Worm (Caenorhabditis elegans) whole organism, L1 larva: ENCODE measurements around the gene F43E12.1.

Experiments used
- C04F5.9 ChIP-seq: sonication (generic microtip); optimal IDR thresholded peaks from 2 replicates; lab custom pipeline; 2016; ENCODE audit warnings: missing genetic modification characterization, missing compliant biosample characterization
- C16A3.4 ChIP-seq: fragments of 150-350 bp; optimal IDR thresholded peaks from 2 replicates; lab custom pipeline; 2014; ENCODE audit warnings: missing biosample characterization, missing genetic modification characterization
- C34B4.2 ChIP-seq: sonication (generic microtip); optimal IDR thresholded peaks from 2 replicates; lab custom pipeline; 2017; ENCODE audit warnings: mild to moderate bottlenecking, missing genetic modification characterization, missing compliant biosample characterization
- aly-2 ChIP-seq: fragments of 150-350 bp; optimal IDR thresholded peaks from 2 replicates; lab custom pipeline; 2014; ENCODE audit warnings: missing biosample characterization, missing genetic modification characterization
- ama-1 ChIP-seq: fragments of 150-350 bp; optimal IDR thresholded peaks from 2 replicates; lab custom pipeline; 2014
- ceh-82 ChIP-seq, 3 experiments: fragments of 150-350 bp in 1 of 3; sonication (generic microtip) in 2 of 3; optimal IDR thresholded peaks; 2 replicates each; lab custom pipeline; 2014 to 2017; ENCODE audit warnings: missing biosample characterization in 3 of 3, missing genetic modification characterization in 3 of 3
- efl-1 ChIP-seq, 4 experiments: fragments of 150-350 bp; optimal IDR thresholded peaks in 3 of 4; peaks in 1 of 4; 1 replicate in 1 of 4; 2 replicates in 3 of 4; lab custom pipeline; 2014; ENCODE audit warnings: missing biosample characterization in 2 of 4, missing genetic modification characterization in 2 of 4, missing genetic modification reagents in 2 of 4
- efl-3 ChIP-seq: fragments of 200-800 bp; sonication (Bioruptor generic); optimal IDR thresholded peaks from 2 replicates; lab custom pipeline; 2018; ENCODE audit warnings: mild to moderate bottlenecking, missing genetic modification characterization, missing compliant biosample characterization
- egl-13 ChIP-seq: sonication (generic microtip); optimal IDR thresholded peaks from 2 replicates; lab custom pipeline; 2016; ENCODE audit warnings: missing genotype, missing genetic modification reagents, missing genetic modification characterization, missing compliant biosample characterization
- egl-27 ChIP-seq, 2 experiments: fragments of 150-350 bp in 1 of 2; sonication (generic microtip); optimal IDR thresholded peaks; 3 replicates each; lab custom pipeline; 2017 to 2018; ENCODE audit warnings: missing biosample characterization in 2 of 2, missing genetic modification characterization in 2 of 2, missing genetic modification reagents in 2 of 2
- elt-3 ChIP-seq, 6 experiments: fragments of 150-350 bp in 1 of 6; sonication (generic microtip); optimal IDR thresholded peaks; 2 replicates each; lab custom pipeline; 2017 to 2018; ENCODE audit warnings: missing biosample characterization in 6 of 6, missing genetic modification characterization in 6 of 6, inconsistent platforms in 1 of 6
- ets-5 ChIP-seq: fragments of 200-800 bp; sonication (Bioruptor generic); IDR thresholded peaks from 2 replicates; pipeline ENCODE4 v1.3.6; 2022; ENCODE audit warnings: missing genetic modification characterization, missing compliant biosample characterization
- fkh-10 ChIP-seq: sonication (generic microtip); optimal IDR thresholded peaks from 2 replicates; lab custom pipeline; 2017; ENCODE audit warnings: missing biosample characterization, missing genetic modification reagents, missing genetic modification characterization
- fkh-8 ChIP-seq: sonication (generic microtip); optimal IDR thresholded peaks from 2 replicates; lab custom pipeline; 2016; ENCODE audit warnings: mild to moderate bottlenecking, missing genetic modification characterization, missing compliant biosample characterization
- fos-1 ChIP-seq: fragments of 150-350 bp; optimal IDR thresholded peaks from 2 replicates; lab custom pipeline; 2014; ENCODE audit warnings: missing biosample characterization, missing genetic modification characterization
- grh-1 ChIP-seq: fragments of 200-800 bp; sonication (Bioruptor generic); IDR thresholded peaks from 2 replicates; pipeline ENCODE4 v1.3.6; 2022; ENCODE audit warnings: missing genetic modification reagents, missing genetic modification characterization, missing compliant biosample characterization
- hpl-2 ChIP-seq: fragments of 150-350 bp; optimal IDR thresholded peaks from 2 replicates; lab custom pipeline; 2014; ENCODE audit warnings: missing biosample characterization, missing genetic modification reagents, missing genetic modification characterization
- irx-1 ChIP-seq: sonication (generic microtip); optimal IDR thresholded peaks from 2 replicates; lab custom pipeline; 2016; ENCODE audit warnings: missing genetic modification characterization, missing compliant biosample characterization
- isw-1 ChIP-seq: fragments of 200-800 bp; sonication (Bioruptor generic); IDR thresholded peaks from 2 replicates; pipeline ENCODE4 v1.3.6; 2022; ENCODE audit warnings: missing genetic modification characterization, missing compliant biosample characterization
- jun-1 ChIP-seq: fragments of 150-350 bp; optimal IDR thresholded peaks from 2 replicates; lab custom pipeline; 2014; ENCODE audit warnings: missing biosample characterization, missing genetic modification reagents, missing genetic modification characterization
- lin-35 ChIP-seq, 2 experiments: fragments of 150-350 bp; optimal IDR thresholded peaks; 2 replicates each; lab custom pipeline; 2014; ENCODE audit warnings: missing biosample characterization in 2 of 2, missing genetic modification characterization in 2 of 2, missing genetic modification reagents in 2 of 2
- lir-3 ChIP-seq: sonication (generic microtip); optimal IDR thresholded peaks from 2 replicates; lab custom pipeline; 2016; ENCODE audit warnings: mild to moderate bottlenecking, missing genetic modification characterization, moderate library complexity, missing compliant biosample characterization; ENCODE audit not compliant: poor library complexity
- lsy-2 ChIP-seq, 2 experiments: fragments of 150-350 bp; optimal IDR thresholded peaks; 2 replicates each; lab custom pipeline; 2014; ENCODE audit warnings: missing biosample characterization in 2 of 2, missing genetic modification characterization in 2 of 2
- mab-9 ChIP-seq: fragments of 200-800 bp; sonication (Bioruptor generic); IDR thresholded peaks from 2 replicates; pipeline ENCODE4 v1.3.6; 2022; ENCODE audit warnings: missing genetic modification reagents, missing genetic modification characterization, missing compliant biosample characterization
- mdl-1 ChIP-seq, 2 experiments: fragments of 150-350 bp; optimal IDR thresholded peaks; 2 replicates each; lab custom pipeline; 2014 to 2017; ENCODE audit warnings: missing biosample characterization in 2 of 2, missing genetic modification characterization in 2 of 2, inconsistent platforms in 1 of 2
- mep-1 ChIP-seq: fragments of 150-350 bp; optimal IDR thresholded peaks from 2 replicates; lab custom pipeline; 2014; ENCODE audit warnings: missing biosample characterization, missing genetic modification characterization
- nhr-47 ChIP-seq: sonication (generic microtip); optimal IDR thresholded peaks from 2 replicates; lab custom pipeline; 2016; ENCODE audit warnings: mild to moderate bottlenecking, missing genetic modification characterization, moderate library complexity, missing compliant biosample characterization
- nhr-71 ChIP-seq: sonication (generic microtip); optimal IDR thresholded peaks from 2 replicates; lab custom pipeline; 2016; ENCODE audit warnings: mild to moderate bottlenecking, missing genetic modification characterization, moderate library complexity, missing compliant biosample characterization
- nhr-76 ChIP-seq: sonication (generic microtip); optimal IDR thresholded peaks from 2 replicates; lab custom pipeline; 2017; ENCODE audit warnings: missing biosample characterization, missing genetic modification characterization
- nhr-77 ChIP-seq: fragments of 150-350 bp; optimal IDR thresholded peaks from 2 replicates; lab custom pipeline; 2014; ENCODE audit warnings: missing biosample characterization, missing genetic modification characterization
- pag-3 ChIP-seq: sonication (generic microtip); optimal IDR thresholded peaks from 2 replicates; lab custom pipeline; 2017; ENCODE audit warnings: missing genetic modification characterization, mild to moderate bottlenecking, missing compliant biosample characterization, antibody characterized with exemption, borderline replicate concordance; ENCODE audit not compliant: insufficient read depth
- pax-3 ChIP-seq: fragments of 200-800 bp; sonication (Bioruptor generic); optimal IDR thresholded peaks from 2 replicates; lab custom pipeline; 2018; ENCODE audit warnings: mild to moderate bottlenecking, missing genetic modification characterization, moderate library complexity, missing compliant biosample characterization
- pqm-1 ChIP-seq: sonication (generic microtip); optimal IDR thresholded peaks from 3 replicates; lab custom pipeline; 2017; ENCODE audit warnings: missing biosample characterization, missing genetic modification characterization
- rnt-1 ChIP-seq: sonication (generic microtip); optimal IDR thresholded peaks from 2 replicates; lab custom pipeline; 2016; ENCODE audit warnings: mild to moderate bottlenecking, missing genetic modification characterization, moderate library complexity, missing compliant biosample characterization
- skn-1 ChIP-seq: fragments of 150-350 bp; optimal IDR thresholded peaks from 2 replicates; lab custom pipeline; 2014; ENCODE audit warnings: missing biosample characterization, missing genetic modification characterization
- snpc-4 ChIP-seq: fragments of 150-350 bp; optimal IDR thresholded peaks from 2 replicates; lab custom pipeline; 2014; ENCODE audit warnings: missing biosample characterization, missing genetic modification characterization
- sox-4 ChIP-seq: sonication (generic microtip); optimal IDR thresholded peaks from 2 replicates; lab custom pipeline; 2016; ENCODE audit warnings: missing genetic modification characterization, missing compliant biosample characterization
- swsn-7 ChIP-seq: sonication (generic microtip); optimal IDR thresholded peaks from 2 replicates; lab custom pipeline; 2016; ENCODE audit warnings: missing genetic modification characterization, missing compliant biosample characterization
- tbx-2 ChIP-seq: sonication (generic microtip); optimal IDR thresholded peaks from 2 replicates; lab custom pipeline; 2016; ENCODE audit warnings: missing genetic modification characterization, missing compliant biosample characterization
- unc-130 ChIP-seq: fragments of 150-350 bp; optimal IDR thresholded peaks from 2 replicates; lab custom pipeline; 2017; ENCODE audit warnings: missing biosample characterization, missing genetic modification characterization, inconsistent platforms
- unc-30 ChIP-seq: sonication (generic microtip); optimal IDR thresholded peaks from 2 replicates; lab custom pipeline; 2017; ENCODE audit warnings: missing biosample characterization, missing genetic modification characterization
- unc-62 ChIP-seq: fragments of 150-350 bp; optimal IDR thresholded peaks from 2 replicates; lab custom pipeline; 2014; ENCODE audit warnings: missing biosample characterization, missing genetic modification reagents, missing genetic modification characterization
- unc-98 ChIP-seq: fragments of 200-800 bp; sonication (Bioruptor generic); IDR thresholded peaks from 2 replicates; pipeline ENCODE4 v1.3.6; 2022; ENCODE audit warnings: missing genetic modification characterization, missing compliant biosample characterization
- vab-15 ChIP-seq: sonication (generic microtip); optimal IDR thresholded peaks from 2 replicates; lab custom pipeline; 2017; ENCODE audit warnings: missing genotype, mild to moderate bottlenecking, missing genetic modification characterization, missing compliant biosample characterization
- zag-1 ChIP-seq: fragments of 150-350 bp; optimal IDR thresholded peaks from 2 replicates; lab custom pipeline; 2014; ENCODE audit warnings: missing biosample characterization, missing genetic modification characterization
- ztf-4 ChIP-seq: fragments of 150-350 bp; optimal IDR thresholded peaks from 2 replicates; lab custom pipeline; 2014; ENCODE audit warnings: missing biosample characterization, missing genetic modification characterization

The F43E12.1 gene

ce11 chrX:7181627-7182026, 4.2 kb downstream of the F43E12.1 start (continued):
- TF ChIP-seq egl-27 (tag; optimal IDR thresholded peaks at IDR 0.05; lab: Kevin White, UChicago) (peak in 1 of 2 experiments; percentile 59), skn-1 (tag; lab: Kevin White, UChicago) (peak; percentile 90), unc-130 (peak; percentile 54), ztf-4 (tag; lab: Kevin White, UChicago) (peak; percentile 88), pqm-1 (peak; percentile 17), rnt-1 (tag; lab: Kevin White, UChicago) (peak; percentile 76), C16A3.4 (tag; lab: Kevin White, UChicago) (peak; percentile 97), lir-3 (tag; lab: Kevin White, UChicago) (peak; percentile 66), ceh-82 (tag; optimal IDR thresholded peaks at IDR 0.05; lab: Kevin White, UChicago) (peak; percentile 42 to 82 (median 71)), sox-4 (tag; lab: Kevin White, UChicago) (peak; percentile 48), snpc-4 (tag; lab: Kevin White, UChicago) (peak; percentile 46), C04F5.9 (tag; lab: Kevin White, UChicago) (peak; percentile 54), efl-1 (optimal IDR thresholded peaks at IDR 0.05; lab: Kevin White, UChicago) (peak; percentile 66 to 70), efl-1 (GFP tag; optimal IDR thresholded peaks at IDR 0.05 in 1 of 2; lab: Kevin White, UChicago) (peak in 1 of 2 experiments; percentile 92), lsy-2 (tag; optimal IDR thresholded peaks at IDR 0.05; lab: Kevin White, UChicago) (peak; percentile 76 to 86), isw-1 (GFP tag; lab: Robert Waterston, UW) (peak; percentile 40; the same call in 1 of the 2 replicates), efl-3 (GFP tag; lab: Kevin White, UChicago) (peak; percentile 61), lin-35 (GFP tag; optimal IDR thresholded peaks at IDR 0.05; lab: Kevin White, UChicago) (peak; percentile 54 to 91), nhr-47 (peak; percentile 94), mab-9 (GFP tag; lab: Robert Waterston, UW) (no peak), nhr-76 (tag; lab: Kevin White, UChicago) (no peak), jun-1 (peak; percentile 96), nhr-77 (tag; lab: Kevin White, UChicago) (peak; percentile 94), hpl-2 (GFP tag; lab: Kevin White, UChicago) (peak; percentile 96), elt-3 (tag; optimal IDR thresholded peaks at IDR 0.05; lab: Kevin White, UChicago) (peak in 5 of 6 experiments; percentile 17 to 98 (median 85)), irx-1 (tag; lab: Kevin White, UChicago) (peak; percentile 75)

ce11 chrX:7187602-7188001, 10.2 kb downstream of the F43E12.1 start, which contains the start of gene C55B6.4:
Gene C55B6.4 (minus strand): TSS chrX:7187702.
- TF ChIP-seq vab-15 (no peak), nhr-77 (tag; lab: Kevin White, UChicago) (no peak), swsn-7 (tag; lab: Kevin White, UChicago) (no peak), nhr-47 (no peak), aly-2 (tag; lab: Kevin White, UChicago) (no peak), sox-4 (tag; lab: Kevin White, UChicago) (no peak), unc-98 (GFP tag; lab: Robert Waterston, UW) (no peak), unc-62 (GFP tag; lab: Kevin White, UChicago) (no peak), mdl-1 (tag; optimal IDR thresholded peaks at IDR 0.05; lab: Kevin White, UChicago) (no peak), snpc-4 (tag; lab: Kevin White, UChicago) (no peak), egl-13 (no peak), C34B4.2 (tag; lab: Kevin White, UChicago) (no peak)

- TF ChIP-seq ama-1, result no peak
- TF ChIP-seq unc-98 (GFP tag; lab: Robert Waterston, UW), result no peak
- TF ChIP-seq, all 84 proteins: peak for 0
Observed at ce11 chrX:7191882-7192281, 14.4 kb downstream of the F43E12.1 start, which contains the start of gene C55B6.7. Gene C55B6.7 (minus strand): TSS chrX:7191982.

- TF ChIP-seq egl-27 (tag; optimal IDR thresholded peaks at IDR 0.05; lab: Kevin White, UChicago) (no peak), unc-30 (tag; lab: Kevin White, UChicago) (no peak), grh-1 (GFP tag; lab: Robert Waterston, UW) (0 out of 2 replicates have a peak, but pooled peaks have one; percentile 22), unc-98 (GFP tag; lab: Robert Waterston, UW) (no peak), fkh-8 (tag; lab: Kevin White, UChicago) (peak; percentile 2), mab-9 (GFP tag; lab: Robert Waterston, UW) (no peak), nhr-71 (tag; lab: Kevin White, UChicago) (peak; percentile 79), zag-1 (no peak), pag-3 (tag; lab: Kevin White, UChicago) (no peak), pax-3 (tag; lab: Kevin White, UChicago) (no peak), mep-1 (tag; lab: Kevin White, UChicago) (peak; percentile 69), tbx-2 (tag; lab: Kevin White, UChicago) (peak; percentile 67), fkh-10 (no peak), fos-1 (no peak), ets-5 (GFP tag; lab: Robert Waterston, UW) (no peak)
Observed at ce11 chrX:7193894-7194614, 16.6 kb downstream of the F43E12.1 start, which contains the start of gene dnj-7. Gene dnj-7 (plus strand): TSS chrX:7194564.
